Worm (Caenorhabditis elegans): Measurements from ENCODE around the gene B0222.5.

Gene B0222.5

ce11 chrV:9133950-9134349 lies 20.7 kb downstream of the B0222.5 start, which contains the start of gene B0222.1 (continued):
- TF ChIP-seq nhr-71 (tag; optimal IDR thresholded peaks at IDR 0.05) (peak; percentile 72), fos-1 (tag; optimal IDR thresholded peaks at IDR 0.05) (no peak), sptf-1 (tag; optimal IDR thresholded peaks at IDR 0.05) (no peak), sox-4 (tag; optimal IDR thresholded peaks at IDR 0.05) (peak; percentile 9)

- TF ChIP-seq skn-1 (tag; optimal IDR thresholded peaks at IDR 0.05) (no peak), ceh-8 (GFP tag; optimal IDR thresholded peaks at IDR 0.05) (no peak), irx-1 (tag; optimal IDR thresholded peaks at IDR 0.05) (no peak), swsn-7 (tag; optimal IDR thresholded peaks at IDR 0.05) (no peak), alr-1 (tag; optimal IDR thresholded peaks at IDR 0.05; ENCODE audit: borderline replicate concordance) (no peak), fkh-10 (GFP tag; optimal IDR thresholded peaks at IDR 0.05) (no peak), zag-1 (tag; optimal IDR thresholded peaks at IDR 0.05) (no peak), ceh-90 (tag; optimal IDR thresholded peaks at IDR 0.05) (no peak), lin-39 (tag; optimal IDR thresholded peaks at IDR 0.05) (no peak), rnt-1 (tag; optimal IDR thresholded peaks at IDR 0.05) (no peak), nhr-237 (tag; optimal IDR thresholded peaks at IDR 0.05) (no peak), ets-5 (GFP tag; IDR thresholded peaks at IDR 0.05) (no peak), fos-1 (tag; optimal IDR thresholded peaks at IDR 0.05) (no peak), snu-23 (GFP tag; optimal IDR thresholded peaks at IDR 0.05) (no peak)
These were observed 22.6 kb downstream of the B0222.5 start, which contains the start of gene F21C10.1 for ce11 chrV:9132043-9132442. F21C10.1 (plus strand) TSS chrV:9132343.

ce11 chrV:9130766-9131165 lies 23.9 kb downstream of the B0222.5 start, which contains the start of gene F21C10.19:
F21C10.19 (plus strand) TSS chrV:9131066.
- TF ChIP-seq efl-1 (optimal IDR thresholded peaks at IDR 0.05) (no peak), efl-1 (GFP tag; optimal IDR thresholded peaks at IDR 0.05 in 1 of 2) (peak in 1 of 2 experiments; percentile 60), mep-1 (tag; optimal IDR thresholded peaks at IDR 0.05) (no peak)

ce11 chrV:9128562-9128961 lies 26.1 kb downstream of the B0222.5 start:
- TF ChIP-seq nhr-20 (tag; optimal IDR thresholded peaks at IDR 0.05) (peak; percentile 72), elt-3 (tag; optimal IDR thresholded peaks at IDR 0.05) (no peak), ceh-88 (GFP tag; IDR thresholded peaks at IDR 0.05) (no peak), hlh-4 (tag; optimal IDR thresholded peaks at IDR 0.05) (peak; percentile 24), mep-1 (tag; optimal IDR thresholded peaks at IDR 0.05) (peak; percentile 42), lin-13 (GFP tag; optimal IDR thresholded peaks at IDR 0.05) (no peak), unc-30 (tag; optimal IDR thresholded peaks at IDR 0.05) (no peak), nhr-12 (tag; optimal IDR thresholded peaks at IDR 0.05) (no peak), efl-1 (optimal IDR thresholded peaks at IDR 0.05) (peak; percentile 40 to 46), efl-1 (GFP tag; optimal IDR thresholded peaks at IDR 0.05 in 1 of 2) (peak; percentile 25 to 89), ceh-90 (tag; optimal IDR thresholded peaks at IDR 0.05) (no peak), F16B12.6 (tag; optimal IDR thresholded peaks at IDR 0.05) (no peak), nhr-11 (tag; optimal IDR thresholded peaks at IDR 0.05) (peak; percentile 78), lin-14 (GFP tag; optimal IDR thresholded peaks at IDR 0.05) (peak; percentile 93), sptf-1 (tag; optimal IDR thresholded peaks at IDR 0.05) (no peak), Y116A8C.19 (tag; optimal IDR thresholded peaks at IDR 0.05; ENCODE audit: borderline replicate concordance) (no peak), dsc-1 (tag; optimal IDR thresholded peaks at IDR 0.05) (peak; percentile 84), lin-35 (GFP tag; optimal IDR thresholded peaks at IDR 0.05) (peak in 1 of 2 experiments; percentile 42), mdl-1 (tag; optimal IDR thresholded peaks at IDR 0.05) (peak in 1 of 2 experiments; percentile 35), xbp-1 (tag; optimal IDR thresholded peaks at IDR 0.05) (peak; percentile 64), pqm-1 (tag; optimal IDR thresholded peaks at IDR 0.05) (no peak), nhr-47 (tag; optimal IDR thresholded peaks at IDR 0.05) (peak; percentile 87), swsn-7 (tag; optimal IDR thresholded peaks at IDR 0.05) (peak; percentile 65), mef-2 (tag; optimal IDR thresholded peaks at IDR 0.05) (peak; percentile 87), alr-1 (tag; optimal IDR thresholded peaks at IDR 0.05; ENCODE audit: borderline replicate concordance) (no peak), fkh-4 (tag; optimal IDR thresholded peaks at IDR 0.05; ENCODE audit: borderline replicate concordance) (no peak), irx-1 (tag; optimal IDR thresholded peaks at IDR 0.05) (peak; percentile 24), nhr-76 (tag; optimal IDR thresholded peaks at IDR 0.05) (no peak), zag-1 (tag; optimal IDR thresholded peaks at IDR 0.05) (no peak), isw-1 (GFP tag; IDR thresholded peaks at IDR 0.05) (peak; percentile 25; the same call in 1 of the 2 replicates), tbx-2 (tag; optimal IDR thresholded peaks at IDR 0.05) (no peak), ceh-63 (GFP tag; optimal IDR thresholded peaks at IDR 0.05) (no peak), sox-4 (tag; optimal IDR thresholded peaks at IDR 0.05) (peak; percentile 77), unc-98 (GFP tag; IDR thresholded peaks at IDR 0.05) (no peak), ama-1 (optimal IDR thresholded peaks at IDR 0.05) (no peak), hlh-17 (GFP tag; optimal IDR thresholded peaks at IDR 0.05; ENCODE audit: borderline replicate concordance) (no peak), lir-3 (tag; optimal IDR thresholded peaks at IDR 0.05; ENCODE audit: poor library complexity) (no peak)

Measured in whole organism, L1 larva.